Fruit fly (Drosophila melanogaster): ENCODE measurements around the gene mRpL2.

mRpL2 gene

DNA sequence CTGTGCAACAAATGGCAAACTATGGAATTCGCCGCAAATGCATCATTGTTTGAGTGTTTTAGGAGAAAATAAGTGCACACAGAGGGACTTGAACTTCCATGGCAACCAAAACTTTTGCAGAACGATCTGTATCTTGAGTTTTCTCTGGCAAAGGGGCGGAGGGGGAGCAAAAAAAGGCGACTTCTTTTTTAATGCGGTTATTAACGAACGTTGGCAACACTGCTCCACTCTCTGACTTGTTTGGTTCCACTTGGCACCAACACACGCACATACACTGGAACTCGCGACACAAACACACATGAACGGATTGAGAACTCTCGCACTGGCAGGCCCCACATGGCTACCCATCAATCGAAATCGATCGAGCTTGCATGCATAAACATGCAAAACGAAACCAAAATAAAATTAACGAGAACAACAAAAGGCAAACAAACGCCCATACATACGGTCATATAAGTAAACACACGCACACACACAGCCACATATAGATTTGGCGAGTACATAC, 1.2 kb upstream of the mRpL2 start (continued):
- TF ChIP-seq CG12744 (GFP tag; optimal IDR thresholded peaks at IDR 0.05) (no peak), Dek (tag; optimal IDR thresholded peaks at IDR 0.05) (no peak), phol (tag; optimal IDR thresholded peaks at IDR 0.05) (no peak), Awh (GFP tag; IDR thresholded peaks at IDR 0.05) (no peak), CG2129 (GFP tag; IDR thresholded peaks at IDR 0.05; ENCODE audit: partially characterized antibody) (no peak), jing (GFP tag; optimal IDR thresholded peaks at IDR 0.05) (no peak), dpn (GFP tag; optimal IDR thresholded peaks at IDR 0.05) (peak in 1 of 2 experiments; percentile 3), Dbx (GFP tag; IDR thresholded peaks at IDR 0.05) (peak; percentile 37; the same call in 1 of the 3 replicates), Oaz (GFP tag; IDR thresholded peaks at IDR 0.05) (no peak), NC2α (GFP tag; optimal IDR thresholded peaks at IDR 0.05) (no peak), ind (GFP tag; optimal IDR thresholded peaks at IDR 0.05) (no peak), Dp (GFP tag; optimal IDR thresholded peaks at IDR 0.05) (no peak), Lpt (GFP tag; optimal IDR thresholded peaks at IDR 0.05) (no peak), HHEX (GFP tag; optimal IDR thresholded peaks at IDR 0.05) (no peak), tll (GFP tag; optimal IDR thresholded peaks at IDR 0.05) (no peak), grau (tag; optimal IDR thresholded peaks at IDR 0.05) (peak; percentile 5), chinmo (GFP tag; IDR thresholded peaks at IDR 0.05; ENCODE audit: partially characterized antibody) (peak; percentile 82; the same call in 2 of the 4 replicates), ab (GFP tag; optimal IDR thresholded peaks at IDR 0.05) (no peak), Hr39 (optimal IDR thresholded peaks at IDR 0.05) (no peak), unc-4 (GFP tag; IDR thresholded peaks at IDR 0.05; ENCODE audit: partially characterized antibody) (no peak), hkb (optimal IDR thresholded peaks at IDR 0.05) (no peak), hkb (GFP tag; IDR thresholded peaks at IDR 0.05) (peak; percentile 6; the same call in 1 of the 2 replicates), Elba2 (GFP tag; optimal IDR thresholded peaks at IDR 0.05) (no peak), kah (GFP tag; optimal IDR thresholded peaks at IDR 0.05) (no peak), CG18619 (GFP tag; optimal IDR thresholded peaks at IDR 0.05) (no peak), CG8281 (tag; optimal IDR thresholded peaks at IDR 0.05) (no peak), otp (GFP tag; IDR thresholded peaks at IDR 0.05) (no peak), CG8290 (GFP tag; optimal IDR thresholded peaks at IDR 0.05) (no peak), CG8290 (tag; optimal IDR thresholded peaks at IDR 0.05) (peak in 1 of 2 experiments; percentile 59), CG14441 (GFP tag; IDR thresholded peaks at IDR 0.05) (peak; percentile 54; the same call in 1 of the 2 replicates), CG3838 (GFP tag; optimal IDR thresholded peaks at IDR 0.05) (no peak), CG13287 (GFP tag; IDR thresholded peaks at IDR 0.05; ENCODE audit: partially characterized antibody) (no peak), CG12219 (GFP tag; optimal IDR thresholded peaks at IDR 0.05) (no peak), sens (GFP tag) (peak; percentile 14), tgo (GFP tag; IDR thresholded peaks at IDR 0.05) (peak; percentile 23; the same call in 1 of the 3 replicates), az2 (GFP tag; optimal IDR thresholded peaks at IDR 0.05) (no peak), E2f2 (GFP tag; IDR thresholded peaks at IDR 0.05) (no peak), CG15514 (GFP tag; optimal IDR thresholded peaks at IDR 0.05) (no peak), run (tag; optimal IDR thresholded peaks at IDR 0.05) (no peak), bcd (GFP tag; optimal IDR thresholded peaks at IDR 0.05) (no peak), pan (optimal IDR thresholded peaks at IDR 0.05) (no peak), pan (GFP tag; optimal IDR thresholded peaks at IDR 0.05 in 1 of 2, IDR thresholded peaks at IDR 0.05 in 1 of 2) (no peak), CG16779 (GFP tag; IDR thresholded peaks at IDR 0.05) (no peak), br (optimal IDR thresholded peaks at IDR 0.05) (no peak), CG30431 (GFP tag; optimal IDR thresholded peaks at IDR 0.05) (no peak), H15 (GFP tag; IDR thresholded peaks at IDR 0.05) (no peak), org-1 (GFP tag; optimal IDR thresholded peaks at IDR 0.05) (no peak), CG4730 (GFP tag; IDR thresholded peaks at IDR 0.05) (0 out of 2 replicates have a peak, but pooled peaks have one; percentile 10), CG10209 (GFP tag; optimal IDR thresholded peaks at IDR 0.05) (no peak), klu (GFP tag; IDR thresholded peaks at IDR 0.05) (no peak), Sox100B (GFP tag; optimal IDR thresholded peaks at IDR 0.05) (no peak), sens-2 (GFP tag; IDR thresholded peaks at IDR 0.05) (no peak), her (GFP tag; optimal IDR thresholded peaks at IDR 0.05) (no peak)

Data from whole organism, embryonic.